Worm (Caenorhabditis elegans) whole organism, young adult: Measurements from ENCODE around the gene bris-1.

Experiments used
- akir-1 ChIP-seq: fragments of 200-800 bp; sonication (Bioruptor generic); optimal IDR thresholded peaks from 2 replicates; lab custom pipeline; 2018; ENCODE audit warnings: mild to moderate bottlenecking, missing genetic modification characterization, moderate library complexity, missing compliant biosample characterization
- bed-2 ChIP-seq: fragments of 200-800 bp; sonication (Bioruptor generic); IDR thresholded peaks from 2 replicates; pipeline ENCODE4 v1.3.6; 2022; ENCODE audit warnings: missing genetic modification reagents, missing genetic modification characterization, missing compliant biosample characterization
- dpl-1 ChIP-seq: fragments of 150-350 bp; optimal IDR thresholded peaks from 2 replicates; lab custom pipeline; 2014; ENCODE audit warnings: missing biosample characterization, missing genetic modification reagents, missing genetic modification characterization
- egrh-3 ChIP-seq: fragments of 200-800 bp; sonication (Bioruptor generic); IDR thresholded peaks from 2 replicates; pipeline ENCODE4 v1.3.6; 2022; ENCODE audit warnings: missing genetic modification reagents, missing genetic modification characterization, missing compliant biosample characterization
- hlh-26 ChIP-seq: fragments of 200-800 bp; sonication (Bioruptor generic); conservative IDR thresholded peaks from 2 replicates; pipeline ENCODE4 v1.3.6; 2022; ENCODE audit warnings: missing genetic modification reagents, missing genetic modification characterization, missing compliant biosample characterization
- lin-26 ChIP-seq: fragments of 200-800 bp; sonication (Bioruptor generic); IDR thresholded peaks from 2 replicates; pipeline ENCODE4 v1.3.6; 2022; ENCODE audit warnings: missing genetic modification reagents, missing genetic modification characterization, missing compliant biosample characterization
- lir-1 ChIP-seq: fragments of 200-800 bp; sonication (Bioruptor generic); conservative IDR thresholded peaks from 2 replicates; pipeline ENCODE4 v1.3.6; 2022; ENCODE audit warnings: missing genetic modification reagents, missing genetic modification characterization, missing compliant biosample characterization
- mel-28 ChIP-seq: sonication (generic microtip); optimal IDR thresholded peaks from 2 replicates; lab custom pipeline; 2016; ENCODE audit warnings: borderline replicate concordance, mild to moderate bottlenecking, missing genetic modification characterization, missing compliant biosample characterization
- nfyb-1 ChIP-seq: fragments of 200-800 bp; sonication (Bioruptor generic); IDR thresholded peaks from 2 replicates; pipeline ENCODE4 v1.3.6; 2022; ENCODE audit warnings: missing genetic modification reagents, missing genetic modification characterization, missing compliant biosample characterization
- repo-1 ChIP-seq: sonication (generic microtip); optimal IDR thresholded peaks from 2 replicates; lab custom pipeline; 2017; ENCODE audit warnings: mild to moderate bottlenecking, missing genetic modification characterization, missing compliant biosample characterization
- sptf-2 ChIP-seq: fragments of 200-800 bp; sonication (Bioruptor generic); optimal IDR thresholded peaks from 2 replicates; lab custom pipeline; 2018; ENCODE audit warnings: mild to moderate bottlenecking, missing genetic modification characterization, missing compliant biosample characterization

ce11 chrIV:3814553-3815258 lies 4.4 kb downstream of the bris-1 start:
- TF ChIP-seq bed-2 (GFP tag; lab: Robert Waterston, UW) (no peak), dpl-1 (GFP tag; lab: Kevin White, UChicago) (no peak), lin-26 (GFP tag; lab: Robert Waterston, UW) (no peak), sptf-2 (GFP tag; lab: Kevin White, UChicago) (no peak), egrh-3 (GFP tag; lab: Robert Waterston, UW) (no peak), nfyb-1 (no peak), akir-1 (GFP tag; lab: Kevin White, UChicago) (no peak), lir-1 (GFP tag; lab: Robert Waterston, UW) (no peak), mel-28 (tag; lab: Kevin White, UChicago) (no peak), hlh-26 (no peak), repo-1 (tag; lab: Kevin White, UChicago) (no peak)
